Worm (Caenorhabditis elegans): Measurements from ENCODE around the gene let-756.

ce11 chrIII:6362323-6362922, 44.5 kb upstream of the let-756 start:
- no peak for TF ChIP-seq ztf-23 (GFP tag; IDR thresholded peaks at IDR 0.05)
- no peak for TF ChIP-seq ref-1 (GFP tag; conservative IDR thresholded peaks at IDR 0.05)
- TF ChIP-seq flt-1 (GFP tag; IDR thresholded peaks at IDR 0.05), result no peak
- TF ChIP-seq cog-1 (tag; optimal IDR thresholded peaks at IDR 0.05), result no peak

Data from whole organism, midembryonic.